Fruit fly (Drosophila melanogaster) whole organism, prepupa: ENCODE results near the gene CG31792.

Experiments
- Blimp-1 ChIP-seq: fragments of 200-800 bp; sonication (Bioruptor generic); optimal IDR thresholded peaks from 3 replicates; lab custom pipeline; 2017; ENCODE audit warnings: missing biosample characterization, missing genetic modification characterization, mild to moderate bottlenecking, moderate library complexity, missing genetic modification reagents
- CG34406 ChIP-seq: fragments of 200-800 bp; sonication (Bioruptor generic); optimal IDR thresholded peaks from 3 replicates; lab custom pipeline; 2016; ENCODE audit warnings: missing biosample characterization, missing genetic modification characterization
- OdsH ChIP-seq: fragments of 200-800 bp; sonication (Bioruptor generic); optimal IDR thresholded peaks from 3 replicates; lab custom pipeline; 2016; ENCODE audit warnings: missing biosample characterization, missing genetic modification characterization
- dsx ChIP-seq: fragments of 200-800 bp; optimal IDR thresholded peaks from 3 replicates; lab custom pipeline; 2019; ENCODE audit warnings: missing biosample characterization, mild to moderate bottlenecking, missing genetic modification characterization, moderate library complexity; ENCODE audit not compliant: poor library complexity, severe bottlenecking
- eg ChIP-seq: fragments of 200-800 bp; sonication (Bioruptor generic); IDR thresholded peaks from 3 replicates; pipeline ENCODE4 v1.3.6; 2022; ENCODE audit warnings: missing biosample characterization, missing genetic modification characterization
- salr ChIP-seq, 2 experiments: fragments of 200-800 bp; sonication (Bioruptor generic); optimal IDR thresholded peaks; 3 replicates each; lab custom pipeline; 2016 to 2018; ENCODE audit warnings: missing biosample characterization in 2 of 2, missing genetic modification characterization in 2 of 2, mild to moderate bottlenecking in 1 of 2

DNA sequence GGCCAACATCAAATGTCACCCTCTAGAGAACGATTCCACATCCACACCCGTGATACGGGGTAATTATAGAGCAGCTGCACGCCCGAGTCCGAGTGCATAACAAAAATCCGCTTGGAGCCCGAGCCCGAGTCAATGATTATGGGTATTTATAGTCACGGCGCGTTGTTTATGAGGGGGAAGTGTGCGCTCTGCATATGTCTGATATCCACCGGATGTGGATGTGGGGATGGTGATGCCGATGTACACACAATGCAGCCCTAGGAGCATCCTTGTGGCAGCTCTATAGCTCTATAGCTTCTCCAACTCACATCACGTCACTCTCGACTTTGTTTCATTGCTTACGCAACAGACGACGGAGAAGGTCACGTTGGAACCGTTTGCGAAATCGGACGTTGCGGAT lies 40.2 kb downstream of the CG31792 start:
- TF ChIP-seq CG34406 (GFP tag; lab: Kevin White, UChicago) = no peak
- no peak for TF ChIP-seq dsx (GFP tag; lab: Kevin White, UChicago)
- TF ChIP-seq salr (GFP tag; optimal IDR thresholded peaks at IDR 0.05; lab: Kevin White, UChicago) = no peak
- no peak for TF ChIP-seq OdsH (GFP tag; lab: Kevin White, UChicago)
- TF ChIP-seq eg (GFP tag; lab: Robert Waterston, UW) = no peak
- TF ChIP-seq Blimp-1 = no peak
